Worm (Caenorhabditis elegans) whole organism, late embryonic: ENCODE results near the gene C39D10.8.
A peak's percentile ranks its signal among the peaks of the same experiment; 100 is the strongest.

Source experiments
- C38D4.7 ChIP-seq: fragments of 200-800 bp; sonication (Bioruptor generic); optimal IDR thresholded peaks from 2 replicates; lab custom pipeline; 2018; ENCODE audit warnings: mild to moderate bottlenecking, missing genetic modification characterization, moderate library complexity, missing compliant biosample characterization
- F13H6.1 ChIP-seq: sonication (generic microtip); optimal IDR thresholded peaks from 2 replicates; lab custom pipeline; 2016; ENCODE audit warnings: missing genetic modification characterization, missing compliant biosample characterization
- K02D7.2 ChIP-seq: sonication (generic microtip); optimal IDR thresholded peaks from 2 replicates; lab custom pipeline; 2017; ENCODE audit warnings: mild to moderate bottlenecking, missing genetic modification characterization, missing compliant biosample characterization
- K09A11.1 ChIP-seq: sonication (generic microtip); optimal IDR thresholded peaks from 2 replicates; lab custom pipeline; 2017; ENCODE audit warnings: antibody characterized with exemption, mild to moderate bottlenecking, missing genetic modification characterization, missing compliant biosample characterization; ENCODE audit not compliant: insufficient read depth
- ahr-1 ChIP-seq: sonication (generic microtip); optimal IDR thresholded peaks from 2 replicates; lab custom pipeline; 2016; ENCODE audit warnings: missing genetic modification characterization, missing compliant biosample characterization
- ama-1 ChIP-seq: fragments of 150-350 bp; optimal IDR thresholded peaks from 2 replicates; lab custom pipeline; 2014
- ceh-14 ChIP-seq: sonication (generic microtip); optimal IDR thresholded peaks from 2 replicates; lab custom pipeline; 2016; ENCODE audit warnings: missing genotype, missing genetic modification characterization, missing compliant biosample characterization
- ceh-19 ChIP-seq: fragments of 200-800 bp; sonication (Bioruptor generic); optimal IDR thresholded peaks from 2 replicates; lab custom pipeline; 2018; ENCODE audit warnings: mild to moderate bottlenecking, missing genetic modification characterization, missing compliant biosample characterization
- ceh-2 ChIP-seq: sonication (generic microtip); optimal IDR thresholded peaks from 2 replicates; lab custom pipeline; 2016; ENCODE audit warnings: missing genotype, missing genetic modification characterization, missing compliant biosample characterization
- ceh-22 ChIP-seq: sonication (generic microtip); optimal IDR thresholded peaks from 2 replicates; lab custom pipeline; 2017; ENCODE audit warnings: missing biosample characterization, missing genetic modification characterization
- ceh-34 ChIP-seq: sonication (generic microtip); optimal IDR thresholded peaks from 2 replicates; lab custom pipeline; 2016; ENCODE audit warnings: mild to moderate bottlenecking, missing genetic modification characterization, missing compliant biosample characterization
- ceh-45 ChIP-seq: fragments of 200-800 bp; sonication (Bioruptor generic); IDR thresholded peaks from 2 replicates; pipeline ENCODE4 v1.3.6; 2022; ENCODE audit warnings: missing genetic modification reagents, missing genetic modification characterization, missing compliant biosample characterization
- ceh-48 ChIP-seq: sonication (generic microtip); optimal IDR thresholded peaks from 2 replicates; lab custom pipeline; 2016; ENCODE audit warnings: missing genetic modification characterization, inconsistent platforms, missing compliant biosample characterization
- che-1 ChIP-seq: sonication (generic microtip); optimal IDR thresholded peaks from 2 replicates; lab custom pipeline; 2016; ENCODE audit warnings: mild to moderate bottlenecking, missing genetic modification characterization, missing compliant biosample characterization
- dmd-4 ChIP-seq: sonication (generic microtip); optimal IDR thresholded peaks from 2 replicates; lab custom pipeline; 2016; ENCODE audit warnings: borderline replicate concordance, missing genetic modification characterization, missing compliant biosample characterization
- elt-2 ChIP-seq: sonication (generic microtip); optimal IDR thresholded peaks from 2 replicates; lab custom pipeline; 2016; ENCODE audit warnings: missing genetic modification reagents, missing genetic modification characterization, missing compliant biosample characterization
- elt-4 ChIP-seq: sonication (generic microtip); optimal IDR thresholded peaks from 2 replicates; lab custom pipeline; 2016; ENCODE audit warnings: missing genetic modification characterization, missing compliant biosample characterization
- ets-4 ChIP-seq: sonication (generic microtip); optimal IDR thresholded peaks from 2 replicates; lab custom pipeline; 2016; ENCODE audit warnings: missing genetic modification characterization, missing compliant biosample characterization
- fax-1 ChIP-seq: sonication (generic microtip); optimal IDR thresholded peaks from 2 replicates; lab custom pipeline; 2016; ENCODE audit warnings: missing genotype, missing genetic modification characterization, missing compliant biosample characterization
- fkh-10 ChIP-seq: fragments of 150-350 bp; optimal IDR thresholded peaks from 2 replicates; lab custom pipeline; 2014; ENCODE audit warnings: missing biosample characterization, missing genetic modification reagents, missing genetic modification characterization
- hlh-13 ChIP-seq: fragments of 200-800 bp; sonication (Bioruptor generic); optimal IDR thresholded peaks from 2 replicates; lab custom pipeline; 2018; ENCODE audit warnings: mild to moderate bottlenecking, missing genetic modification characterization, missing compliant biosample characterization
- hlh-15 ChIP-seq: sonication (generic microtip); optimal IDR thresholded peaks from 2 replicates; lab custom pipeline; 2016; ENCODE audit warnings: missing genetic modification characterization, missing compliant biosample characterization
- lin-11 ChIP-seq: fragments of 200-800 bp; sonication (Bioruptor generic); optimal IDR thresholded peaks from 2 replicates; lab custom pipeline; 2018; ENCODE audit warnings: mild to moderate bottlenecking, missing genetic modification characterization, missing compliant biosample characterization
- nfya-1 ChIP-seq: sonication (generic microtip); optimal IDR thresholded peaks from 2 replicates; lab custom pipeline; 2017; ENCODE audit warnings: missing genetic modification characterization, mild to moderate bottlenecking, missing compliant biosample characterization, antibody characterized with exemption, moderate library complexity
- nhr-11 ChIP-seq: fragments of 150-350 bp; optimal IDR thresholded peaks from 2 replicates; lab custom pipeline; 2014; ENCODE audit warnings: missing biosample characterization, missing genetic modification characterization
- nhr-232 ChIP-seq: sonication (generic microtip); optimal IDR thresholded peaks from 2 replicates; lab custom pipeline; 2016; ENCODE audit warnings: missing genetic modification characterization, missing compliant biosample characterization
- npax-4 ChIP-seq: sonication (generic microtip); optimal IDR thresholded peaks from 2 replicates; lab custom pipeline; 2016; ENCODE audit warnings: missing genetic modification characterization, missing compliant biosample characterization
- odd-2 ChIP-seq: sonication (generic microtip); optimal IDR thresholded peaks from 2 replicates; lab custom pipeline; 2017; ENCODE audit warnings: antibody characterized with exemption, mild to moderate bottlenecking, missing genetic modification characterization, missing compliant biosample characterization
- pag-3 ChIP-seq: sonication (generic microtip); optimal IDR thresholded peaks from 2 replicates; lab custom pipeline; 2016; ENCODE audit warnings: missing compliant biosample characterization, missing genetic modification characterization, borderline replicate concordance
- pax-1 ChIP-seq: fragments of 150-350 bp; optimal IDR thresholded peaks from 2 replicates; lab custom pipeline; 2014; ENCODE audit warnings: missing biosample characterization, missing genetic modification characterization
- pqm-1 ChIP-seq: sonication (generic microtip); optimal IDR thresholded peaks from 2 replicates; lab custom pipeline; 2016; ENCODE audit warnings: missing genetic modification characterization, missing compliant biosample characterization
- rnt-1 ChIP-seq: sonication (generic microtip); optimal IDR thresholded peaks from 2 replicates; lab custom pipeline; 2016; ENCODE audit warnings: missing genetic modification characterization, missing compliant biosample characterization
- sdc-2 ChIP-seq: sonication (generic microtip); optimal IDR thresholded peaks from 2 replicates; lab custom pipeline; 2016; ENCODE audit warnings: missing genotype, missing genetic modification characterization, missing compliant biosample characterization
- sox-2 ChIP-seq: fragments of 200-800 bp; sonication (Bioruptor generic); IDR thresholded peaks from 2 replicates; pipeline ENCODE4 v1.3.6; 2022; ENCODE audit warnings: missing genetic modification reagents, missing genetic modification characterization, missing compliant biosample characterization
- tbx-2 ChIP-seq: sonication (generic microtip); optimal IDR thresholded peaks from 2 replicates; lab custom pipeline; 2016; ENCODE audit warnings: missing genetic modification characterization, missing compliant biosample characterization
- unc-3 ChIP-seq, 2 experiments: fragments of 200-800 bp in 1 of 2; sonication (Bioruptor generic) in 1 of 2; sonication (generic microtip) in 1 of 2; conservative IDR thresholded peaks in 1 of 2; optimal IDR thresholded peaks in 1 of 2; 2 replicates each; pipeline versions ENCODE4 v1.3.6 to Lab custom; 2016 to 2022; ENCODE audit warnings: missing compliant biosample characterization in 2 of 2, missing genetic modification characterization in 2 of 2, missing genetic modification reagents in 1 of 2

C39D10.8 gene

ce11 chrX:7880848-7881247, at the start of gene C39D10.8:
C39D10.8 (minus strand) TSS chrX:7880948.
- TF ChIP-seq ahr-1 (tag; lab: Kevin White, UChicago), result no peak
- peak; percentile 30 for TF ChIP-seq elt-2 (tag; lab: Kevin White, UChicago)
- no peak for TF ChIP-seq fax-1 (tag; lab: Kevin White, UChicago)
- TF ChIP-seq unc-3 (GFP tag; conservative IDR thresholded peaks at IDR 0.05; lab: Robert Waterston, UW), result no peak
- no peak for TF ChIP-seq unc-3 (tag; optimal IDR thresholded peaks at IDR 0.05; lab: Kevin White, UChicago)
- TF ChIP-seq pag-3 (tag; lab: Kevin White, UChicago), result no peak
- no peak for TF ChIP-seq sox-2 (GFP tag; lab: Robert Waterston, UW)

- no peak for TF ChIP-seq ceh-19 (GFP tag; lab: Kevin White, UChicago)
- TF ChIP-seq sdc-2 (tag; lab: Kevin White, UChicago), result no peak
- no peak for TF ChIP-seq F13H6.1 (tag; lab: Kevin White, UChicago)
- no peak for TF ChIP-seq ceh-14 (tag; lab: Kevin White, UChicago)
Observed at ce11 chrX:7930450-7930849, 49.7 kb upstream of the C39D10.8 start, which contains the start of gene zig-3. zig-3 (plus strand) TSS chrX:7930750.

ce11 chrX:7925134-7925533, 44.4 kb upstream of the C39D10.8 start, which contains the start of gene zig-4:
zig-4 (plus strand) TSS chrX:7925434.
- TF ChIP-seq C38D4.7 (GFP tag; lab: Kevin White, UChicago) (no peak), hlh-15 (tag; lab: Kevin White, UChicago) (no peak), tbx-2 (tag; lab: Kevin White, UChicago) (no peak), ceh-2 (tag; lab: Kevin White, UChicago) (no peak), hlh-13 (GFP tag; lab: Kevin White, UChicago) (no peak), ceh-14 (tag; lab: Kevin White, UChicago) (no peak), fkh-10 (GFP tag; lab: Kevin White, UChicago) (no peak), rnt-1 (no peak), ceh-48 (tag; lab: Kevin White, UChicago) (no peak), ceh-34 (no peak), K02D7.2 (tag; lab: Kevin White, UChicago) (no peak), odd-2 (tag; lab: Kevin White, UChicago) (no peak), nhr-232 (tag; lab: Kevin White, UChicago) (no peak)

- TF ChIP-seq elt-4, result no peak
- no peak for TF ChIP-seq hlh-13 (GFP tag; lab: Kevin White, UChicago)
- TF ChIP-seq hlh-15 (tag; lab: Kevin White, UChicago), result no peak
- no peak for TF ChIP-seq pag-3 (tag; lab: Kevin White, UChicago)
- TF ChIP-seq K09A11.1 (tag; lab: Kevin White, UChicago), result no peak
- TF ChIP-seq nhr-11 (tag; lab: Kevin White, UChicago), result no peak
- TF ChIP-seq ceh-45, result no peak
- no peak for TF ChIP-seq unc-3 (GFP tag; conservative IDR thresholded peaks at IDR 0.05; lab: Robert Waterston, UW)
- no peak for TF ChIP-seq unc-3 (tag; optimal IDR thresholded peaks at IDR 0.05; lab: Kevin White, UChicago)
- TF ChIP-seq lin-11 (tag; lab: Kevin White, UChicago), result no peak
- no peak for TF ChIP-seq K02D7.2 (tag; lab: Kevin White, UChicago)
- no peak for TF ChIP-seq npax-4 (tag; lab: Kevin White, UChicago)
- no peak for TF ChIP-seq pqm-1 (tag; lab: Kevin White, UChicago)
- no peak for TF ChIP-seq pax-1 (tag; lab: Kevin White, UChicago)
- no peak for TF ChIP-seq ets-4
- TF ChIP-seq che-1 (tag; lab: Kevin White, UChicago), result no peak
- no peak for TF ChIP-seq nfya-1 (tag; lab: Kevin White, UChicago)
- no peak for TF ChIP-seq ceh-22
- no peak for TF ChIP-seq ama-1
- no peak for TF ChIP-seq fax-1 (tag; lab: Kevin White, UChicago)
- no peak for TF ChIP-seq dmd-4 (tag; lab: Kevin White, UChicago)
Observed at ce11 chrX:7921130-7921529, 40.4 kb upstream of the C39D10.8 start.
